Worm (Caenorhabditis elegans): ENCODE data around the gene srr-1.

- TF ChIP-seq ceh-2 (tag; optimal IDR thresholded peaks at IDR 0.05) (no peak), fkh-10 (GFP tag; optimal IDR thresholded peaks at IDR 0.05) (no peak)
These were observed 31.7 kb upstream of the srr-1 start for ce11 chrV:13085227-13085640.
